Fruit fly (Drosophila melanogaster): Measurements from ENCODE around the gene CG4743.

The CG4743 gene

dm6 chr3R:25659857-25660417, 20.4 kb downstream of the CG4743 start:
- TF ChIP-seq CG12605 (GFP tag; IDR thresholded peaks at IDR 0.05) (no peak), EcR (GFP tag; optimal IDR thresholded peaks at IDR 0.05) (no peak), CG8301 (tag; optimal IDR thresholded peaks at IDR 0.05) (no peak), CG15710 (tag; optimal IDR thresholded peaks at IDR 0.05) (no peak), CG32121 (GFP tag; IDR thresholded peaks at IDR 0.05) (no peak; the same call in 1 of the 2 replicates), CG17806 (tag; optimal IDR thresholded peaks at IDR 0.05) (no peak), D1 (tag; optimal IDR thresholded peaks at IDR 0.05) (no peak), Pif1B (GFP tag; optimal IDR thresholded peaks at IDR 0.05) (no peak), CG4496 (GFP tag; IDR thresholded peaks at IDR 0.05) (no peak), fd96Ca (GFP tag; IDR thresholded peaks at IDR 0.05) (no peak), CG14655 (GFP tag; optimal IDR thresholded peaks at IDR 0.05) (no peak), Pif1A (GFP tag; optimal IDR thresholded peaks at IDR 0.05) (no peak), CG34367 (tag; optimal IDR thresholded peaks at IDR 0.05) (no peak), Ets98B (GFP tag; IDR thresholded peaks at IDR 0.05) (no peak), gl (tag; optimal IDR thresholded peaks at IDR 0.05) (no peak), CG9948 (tag; optimal IDR thresholded peaks at IDR 0.05) (no peak), CG13204 (GFP tag; optimal IDR thresholded peaks at IDR 0.05) (no peak)

- TF ChIP-seq CG34367 (tag; optimal IDR thresholded peaks at IDR 0.05) (no peak), Ets98B (GFP tag; IDR thresholded peaks at IDR 0.05) (peak; percentile 32; the same call in 1 of the 2 replicates)
These were observed 28.2 kb downstream of the CG4743 start for dm6 chr3R:25652066-25652720.

DNA sequence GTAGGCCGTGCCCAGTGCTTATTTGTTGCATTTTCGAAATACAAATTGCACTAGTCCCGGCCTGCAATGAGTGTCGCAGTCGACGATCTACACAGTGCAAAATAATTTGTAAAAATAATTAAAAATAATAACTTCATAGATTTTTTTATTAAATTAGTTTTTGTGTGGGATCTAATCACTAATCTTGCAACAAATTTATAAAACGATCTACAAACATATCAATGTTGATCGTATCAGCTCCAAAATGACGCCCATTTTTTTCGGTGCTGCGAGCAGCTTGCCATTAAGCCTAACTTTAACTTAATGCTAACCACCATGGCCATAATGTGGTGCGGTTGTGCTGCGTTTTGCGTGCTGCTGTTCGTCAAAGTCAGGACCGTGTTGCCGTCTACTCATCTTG, 28.9 kb downstream of the CG4743 start:
- TF ChIP-seq CG9948 (tag; optimal IDR thresholded peaks at IDR 0.05) = peak; percentile 35
- TF ChIP-seq CG17806 (tag; optimal IDR thresholded peaks at IDR 0.05) = peak; percentile 62
- TF ChIP-seq CG10348 (GFP tag; IDR thresholded peaks at IDR 0.05) = no peak
- peak; percentile 68; the same call in 2 of the 3 replicates for TF ChIP-seq fd96Ca (GFP tag; IDR thresholded peaks at IDR 0.05)
- no peak for TF ChIP-seq D1 (tag; optimal IDR thresholded peaks at IDR 0.05)
- TF ChIP-seq CG13204 (GFP tag; optimal IDR thresholded peaks at IDR 0.05) = no peak
- peak; percentile 60; the same call in 2 of the 3 replicates for TF ChIP-seq CG4496 (GFP tag; IDR thresholded peaks at IDR 0.05)
- peak; percentile 63 for TF ChIP-seq CG32121 (GFP tag; IDR thresholded peaks at IDR 0.05)
- no peak for TF ChIP-seq Pif1A (GFP tag; optimal IDR thresholded peaks at IDR 0.05)
- TF ChIP-seq CG8301 (tag; optimal IDR thresholded peaks at IDR 0.05) = peak; percentile 53
- peak; percentile 70 for TF ChIP-seq CG12605 (GFP tag; IDR thresholded peaks at IDR 0.05)
- TF ChIP-seq rn (GFP tag; IDR thresholded peaks at IDR 0.05) = peak; percentile 27; the same call in 1 of the 2 replicates
- peak; percentile 41 for TF ChIP-seq CG15710 (tag; optimal IDR thresholded peaks at IDR 0.05)
- no peak for TF ChIP-seq gl (tag; optimal IDR thresholded peaks at IDR 0.05)
- peak; percentile 59 for TF ChIP-seq Pif1B (GFP tag; optimal IDR thresholded peaks at IDR 0.05)
- TF ChIP-seq CG34367 (tag; optimal IDR thresholded peaks at IDR 0.05) = peak; percentile 20
- TF ChIP-seq CG8159 (tag; optimal IDR thresholded peaks at IDR 0.05) = peak; percentile 64
- peak; percentile 34 for TF ChIP-seq Snoo (tag; optimal IDR thresholded peaks at IDR 0.05)
- TF ChIP-seq Ets98B (GFP tag; IDR thresholded peaks at IDR 0.05) = peak; percentile 35; the same call in 1 of the 2 replicates
- no peak for TF ChIP-seq EcR (GFP tag; optimal IDR thresholded peaks at IDR 0.05)
- TF ChIP-seq CG14655 (GFP tag; optimal IDR thresholded peaks at IDR 0.05) = peak; percentile 60

DNA sequence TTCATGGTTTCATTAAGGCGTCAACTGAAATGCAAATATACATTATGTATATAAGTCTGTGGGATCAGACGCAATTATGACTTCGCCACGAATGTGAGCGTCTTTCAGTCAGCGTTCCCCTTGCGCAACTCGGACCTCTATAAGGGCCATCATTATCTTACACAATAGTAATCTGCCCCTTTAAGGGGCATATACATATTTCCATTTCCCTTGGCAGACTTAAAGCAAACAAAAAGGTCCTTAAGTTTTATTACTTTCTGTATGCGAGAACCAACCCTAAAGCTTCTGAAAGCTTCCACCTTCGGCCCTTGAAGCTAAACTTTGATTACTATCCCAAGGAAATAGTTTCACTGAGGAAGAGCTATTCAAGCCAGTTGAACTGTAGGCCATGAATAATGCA, 29.9 kb downstream of the CG4743 start:
- TF ChIP-seq fd96Ca (GFP tag; IDR thresholded peaks at IDR 0.05) = no peak
- no peak for TF ChIP-seq CG12605 (GFP tag; IDR thresholded peaks at IDR 0.05)
- no peak for TF ChIP-seq Ets98B (GFP tag; IDR thresholded peaks at IDR 0.05)

dm6 chr3R:25648258-25648606, 32.1 kb downstream of the CG4743 start:
- peak; percentile 3 for TF ChIP-seq CG14655 (GFP tag; optimal IDR thresholded peaks at IDR 0.05)
- no peak for TF ChIP-seq EcR (GFP tag; optimal IDR thresholded peaks at IDR 0.05)

DNA sequence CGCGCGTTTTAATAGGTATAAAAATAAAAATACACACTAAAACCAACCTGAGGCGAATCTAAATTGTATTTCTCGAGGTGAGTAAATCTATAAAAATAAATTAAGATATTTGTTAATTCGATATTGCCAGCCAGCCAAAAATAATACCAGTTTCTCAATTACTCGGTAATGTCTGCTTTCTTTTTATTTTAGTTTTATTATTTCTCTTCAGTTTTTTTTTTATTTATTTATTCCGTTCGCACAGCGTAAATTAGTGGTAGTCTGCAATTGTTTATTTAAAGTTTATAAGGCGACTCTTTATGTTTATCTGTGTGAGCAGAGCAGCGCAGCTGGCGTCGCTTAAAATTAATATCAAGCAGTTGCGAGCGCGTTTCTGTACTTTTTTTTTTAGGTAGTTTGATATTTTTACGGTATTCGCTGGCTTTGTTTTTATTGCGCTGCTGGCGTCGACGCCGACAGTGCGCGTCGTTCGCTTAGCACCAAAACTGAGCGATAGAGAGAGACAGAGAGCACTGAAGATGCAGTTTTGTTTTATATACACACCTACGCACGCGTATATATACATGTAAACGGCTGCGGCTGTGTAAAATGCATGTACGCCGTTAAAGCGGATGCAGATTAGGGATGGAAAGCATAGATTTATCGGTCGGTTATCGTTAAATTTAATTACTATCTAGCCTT, 32.6 kb downstream of the CG4743 start:
- TF ChIP-seq EcR (GFP tag; optimal IDR thresholded peaks at IDR 0.05) (no peak), D1 (tag; optimal IDR thresholded peaks at IDR 0.05) (no peak), Ets98B (GFP tag; IDR thresholded peaks at IDR 0.05) (peak; percentile 82), rn (GFP tag; IDR thresholded peaks at IDR 0.05) (peak; percentile 44; the same call in 1 of the 2 replicates), CG8159 (tag; optimal IDR thresholded peaks at IDR 0.05) (peak; percentile 33), CG34367 (tag; optimal IDR thresholded peaks at IDR 0.05) (peak; percentile 33), CG12605 (GFP tag; IDR thresholded peaks at IDR 0.05) (peak; percentile 85), fd96Ca (GFP tag; IDR thresholded peaks at IDR 0.05) (peak; percentile 83), CG15710 (tag; optimal IDR thresholded peaks at IDR 0.05) (peak; percentile 30), Pif1A (GFP tag; optimal IDR thresholded peaks at IDR 0.05) (peak; percentile 51), gl (tag; optimal IDR thresholded peaks at IDR 0.05) (peak; percentile 52), CG32121 (GFP tag; IDR thresholded peaks at IDR 0.05) (peak; percentile 84), CG14655 (GFP tag; optimal IDR thresholded peaks at IDR 0.05) (peak; percentile 58), CG13204 (GFP tag; optimal IDR thresholded peaks at IDR 0.05) (peak; percentile 67), CG17806 (tag; optimal IDR thresholded peaks at IDR 0.05) (peak; percentile 10), CG4496 (GFP tag; IDR thresholded peaks at IDR 0.05) (peak; percentile 77; the same call in 2 of the 3 replicates), Snoo (tag; optimal IDR thresholded peaks at IDR 0.05) (peak; percentile 52), CG9948 (tag; optimal IDR thresholded peaks at IDR 0.05) (no peak), Pif1B (GFP tag; optimal IDR thresholded peaks at IDR 0.05) (peak; percentile 19), CG10348 (GFP tag; IDR thresholded peaks at IDR 0.05) (no peak), CG8301 (tag; optimal IDR thresholded peaks at IDR 0.05) (peak; percentile 22)

Measured in whole organism, pupa.